Fruit fly (Drosophila melanogaster): Measurements from ENCODE around the gene CG4374.

Gene CG4374

dm6 chr3R:23472011-23472958 lies at the start of gene CG4374:
TSS of gene CG4374 (minus strand) at chr3R:23472278.
- TF ChIP-seq dsf (GFP tag; optimal IDR thresholded peaks at IDR 0.05; ENCODE audit: borderline replicate concordance) = no peak
- TF ChIP-seq woc (GFP tag; optimal IDR thresholded peaks at IDR 0.05) = no peak
- no peak for TF ChIP-seq usp (GFP tag; optimal IDR thresholded peaks at IDR 0.05)
- TF ChIP-seq Dfd (GFP tag; optimal IDR thresholded peaks at IDR 0.05) = peak; percentile 77
- no peak for TF ChIP-seq CG9705 (GFP tag; optimal IDR thresholded peaks at IDR 0.05)
- TF ChIP-seq fru (GFP tag; optimal IDR thresholded peaks at IDR 0.05) = peak; percentile 26
- TF ChIP-seq Vsx2 (GFP tag; optimal IDR thresholded peaks at IDR 0.05; ENCODE audit: partially characterized antibody) = peak; percentile 10
- peak; percentile 6 for TF ChIP-seq Rel (GFP tag; optimal IDR thresholded peaks at IDR 0.05)
- TF ChIP-seq Rel (tag; optimal IDR thresholded peaks at IDR 0.05) = peak; percentile 41
- TF ChIP-seq brk (GFP tag; optimal IDR thresholded peaks at IDR 0.05) = no peak
- TF ChIP-seq sv (GFP tag; optimal IDR thresholded peaks at IDR 0.05) = no peak
- TF ChIP-seq Dif (GFP tag; optimal IDR thresholded peaks at IDR 0.05; ENCODE audit: partially characterized antibody) = peak; percentile 35
- TF ChIP-seq Jra (GFP tag; optimal IDR thresholded peaks at IDR 0.05) = no peak
- TF ChIP-seq rgr (GFP tag; optimal IDR thresholded peaks at IDR 0.05) = no peak
- no peak for TF ChIP-seq sage (GFP tag; optimal IDR thresholded peaks at IDR 0.05)
- TF ChIP-seq ey (GFP tag; optimal IDR thresholded peaks at IDR 0.05) = no peak
- no peak for TF ChIP-seq Hr83 (GFP tag; optimal IDR thresholded peaks at IDR 0.05; ENCODE audit: poor library complexity, severe bottlenecking)
- TF ChIP-seq HLH106 (tag; optimal IDR thresholded peaks at IDR 0.05) = no peak
- TF ChIP-seq br (GFP tag; optimal IDR thresholded peaks at IDR 0.05) = no peak
- TF ChIP-seq Myc (optimal IDR thresholded peaks at IDR 0.05) = peak; percentile 36
- TF ChIP-seq N (GFP tag; optimal IDR thresholded peaks at IDR 0.05) = no peak
- no peak for TF ChIP-seq CG32264 (GFP tag; optimal IDR thresholded peaks at IDR 0.05)
- TF ChIP-seq OdsH (GFP tag; optimal IDR thresholded peaks at IDR 0.05) = no peak
- TF ChIP-seq GATAd (GFP tag; optimal IDR thresholded peaks at IDR 0.05) = no peak
- TF ChIP-seq dl (GFP tag; optimal IDR thresholded peaks at IDR 0.05; ENCODE audit: insufficient read depth in 1 of 2, partially characterized antibody in 2 of 2) = peak in 1 of 2 experiments; percentile 14
- TF ChIP-seq psq (GFP tag; optimal IDR thresholded peaks at IDR 0.05) = no peak

- TF ChIP-seq GATAd (GFP tag; optimal IDR thresholded peaks at IDR 0.05) (no peak), pan (optimal IDR thresholded peaks at IDR 0.05) (no peak), dl (GFP tag; optimal IDR thresholded peaks at IDR 0.05; ENCODE audit: insufficient read depth in 1 of 2, partially characterized antibody in 2 of 2) (no peak), HLH106 (tag; optimal IDR thresholded peaks at IDR 0.05) (no peak), Dif (GFP tag; optimal IDR thresholded peaks at IDR 0.05; ENCODE audit: partially characterized antibody) (no peak), ey (GFP tag; optimal IDR thresholded peaks at IDR 0.05) (no peak)
These were observed 49.4 kb upstream of the CG4374 start, which contains the start of gene CG10177 for dm6 chr3R:23521483-23521882. TSS of gene CG10177 (minus strand) at chr3R:23521583.

dm6 chr3R:23519395-23520101 lies 47.5 kb upstream of the CG4374 start, which contains the start of gene Irk2:
TSS of gene Irk2 (minus strand) at chr3R:23519445.
- no peak for TF ChIP-seq ey (GFP tag; optimal IDR thresholded peaks at IDR 0.05)
- no peak for TF ChIP-seq h (GFP tag; optimal IDR thresholded peaks at IDR 0.05)
- TF ChIP-seq CG9705 (GFP tag; optimal IDR thresholded peaks at IDR 0.05) = no peak
- no peak for TF ChIP-seq woc (GFP tag; optimal IDR thresholded peaks at IDR 0.05)
- no peak for TF ChIP-seq brk (GFP tag; optimal IDR thresholded peaks at IDR 0.05)
- no peak for TF ChIP-seq GATAd (GFP tag; optimal IDR thresholded peaks at IDR 0.05)
- no peak for TF ChIP-seq Hr83 (GFP tag; optimal IDR thresholded peaks at IDR 0.05; ENCODE audit: poor library complexity, severe bottlenecking)
- TF ChIP-seq sage (GFP tag; optimal IDR thresholded peaks at IDR 0.05) = no peak
- TF ChIP-seq Dif (GFP tag; optimal IDR thresholded peaks at IDR 0.05; ENCODE audit: partially characterized antibody) = no peak
- TF ChIP-seq usp (GFP tag; optimal IDR thresholded peaks at IDR 0.05) = no peak
- no peak for TF ChIP-seq dl (GFP tag; optimal IDR thresholded peaks at IDR 0.05; ENCODE audit: insufficient read depth in 1 of 2, partially characterized antibody in 2 of 2)
- TF ChIP-seq foxo (GFP tag; optimal IDR thresholded peaks at IDR 0.05) = no peak
- no peak for TF ChIP-seq N (GFP tag; optimal IDR thresholded peaks at IDR 0.05)
- no peak for TF ChIP-seq tai (GFP tag; optimal IDR thresholded peaks at IDR 0.05)
- TF ChIP-seq pan (optimal IDR thresholded peaks at IDR 0.05) = no peak
- TF ChIP-seq HLH106 (tag; optimal IDR thresholded peaks at IDR 0.05) = no peak
- no peak for TF ChIP-seq Vsx2 (GFP tag; optimal IDR thresholded peaks at IDR 0.05; ENCODE audit: partially characterized antibody)
- TF ChIP-seq Hr78 (GFP tag; optimal IDR thresholded peaks at IDR 0.05) = no peak
- no peak for TF ChIP-seq CG32264 (GFP tag; optimal IDR thresholded peaks at IDR 0.05)
- TF ChIP-seq rgr (GFP tag; optimal IDR thresholded peaks at IDR 0.05) = no peak

All from whole organism, wandering third instar larva.